Fruit fly (Drosophila melanogaster) Kc167 (cell line): ENCODE results near the gene CG43678.

Experiments
- Sin3A ChIP-seq: fragments of >200 bp; optimal IDR thresholded peaks from 2 replicates; lab custom pipeline; 2018; ENCODE audit warnings: missing external identifiers
- h ChIP-seq: fragments of >200 bp; optimal IDR thresholded peaks from 3 replicates; lab custom pipeline; 2018; ENCODE audit warnings: missing external identifiers
- psq ChIP-seq: fragments of >200 bp; optimal IDR thresholded peaks from 2 replicates; lab custom pipeline; 2017; ENCODE audit warnings: missing external identifiers
- ttk ChIP-seq: sonication (Bioruptor generic); optimal IDR thresholded peaks from 2 replicates; lab custom pipeline; 2017; ENCODE audit warnings: missing external identifiers

DNA sequence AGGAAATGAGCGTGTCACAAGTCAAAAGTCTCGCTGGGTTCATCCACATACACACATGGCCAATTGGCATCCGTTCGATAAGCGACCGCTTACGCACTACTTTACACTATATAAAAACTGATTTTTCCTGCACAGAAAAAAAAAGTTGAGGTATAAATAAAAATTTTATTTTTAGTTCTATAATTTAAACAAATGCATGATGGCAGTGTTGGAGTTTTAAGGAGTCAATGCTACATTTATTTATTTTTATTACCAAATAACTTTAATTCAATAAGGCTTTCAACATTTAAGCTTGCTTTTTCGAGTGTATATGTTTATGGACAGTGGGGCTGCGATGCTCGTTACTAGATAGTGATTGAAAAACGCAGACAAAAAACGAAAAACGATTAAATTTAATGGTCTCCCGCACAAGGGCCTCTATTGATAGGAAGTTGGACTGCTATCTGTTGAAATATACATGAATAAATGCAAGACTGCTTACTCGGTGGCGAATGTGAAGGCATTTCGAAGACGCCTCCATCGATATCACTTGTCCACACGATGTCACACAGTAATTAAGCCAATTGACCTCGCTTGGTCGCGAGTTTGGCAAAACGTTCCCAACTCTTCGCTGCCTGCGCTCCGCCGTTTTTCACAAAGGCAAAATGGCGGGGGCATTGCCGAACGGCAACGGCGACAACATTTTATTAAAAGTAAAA lies 37.5 kb downstream of the CG43678 start:
- TF ChIP-seq h (lab: Kevin White, UChicago) (no peak), Sin3A (no peak), ttk (lab: Kevin White, UChicago) (no peak), psq (lab: Kevin White, UChicago) (no peak)
